Worm (Caenorhabditis elegans): ENCODE measurements around the gene swsn-7.

DNA sequence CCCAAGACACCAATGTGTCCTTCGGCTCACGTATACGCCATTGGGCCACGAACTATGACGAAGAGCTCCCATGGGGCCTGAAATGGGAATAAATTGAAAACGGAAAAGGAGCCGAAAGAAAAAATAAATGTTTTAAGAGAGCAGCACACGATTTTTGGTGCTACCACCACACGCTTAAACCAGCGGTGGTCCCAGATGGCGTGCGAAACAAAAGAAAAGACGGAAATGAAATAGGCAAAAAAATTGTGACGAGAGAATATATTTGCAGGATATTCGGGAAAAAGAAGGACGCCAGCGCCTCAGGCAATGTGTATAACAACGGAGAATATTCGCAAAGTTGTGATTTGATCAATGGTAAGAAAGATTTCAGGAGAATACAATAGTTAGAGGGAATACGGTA lies 40.6 kb downstream of the swsn-7 start:
- TF ChIP-seq snpc-4 (tag; optimal IDR thresholded peaks at IDR 0.05) (no peak), ztf-4 (tag; optimal IDR thresholded peaks at IDR 0.05) (no peak)
